Fruit fly (Drosophila melanogaster) whole organism, embryonic: ENCODE data around the gene CG17029.

Experiments used
- Blimp-1 ChIP-seq: fragments of 200-800 bp; sonication (Bioruptor generic); optimal IDR thresholded peaks from 3 replicates; lab custom pipeline; 2018; ENCODE audit warnings: missing biosample characterization, missing genetic modification characterization, mild to moderate bottlenecking, moderate library complexity, missing genetic modification reagents
- CG31224 ChIP-seq: fragments of 200-800 bp; sonication (Bioruptor generic); IDR thresholded peaks from 2 replicates; pipeline ENCODE4 v1.3.6; 2022; ENCODE audit warnings: missing biosample characterization, missing genetic modification characterization
- Dek ChIP-seq: fragments of 200-800 bp; sonication (Bioruptor generic); optimal IDR thresholded peaks from 3 replicates; lab custom pipeline; 2019; ENCODE audit warnings: missing biosample characterization, mild to moderate bottlenecking, missing genetic modification characterization, moderate library complexity
- HLH4C ChIP-seq: fragments of 200-800 bp; sonication (Bioruptor generic); IDR thresholded peaks from 3 replicates; pipeline ENCODE4 v1.3.6; 2022; ENCODE audit warnings: missing biosample characterization, missing genetic modification characterization; ENCODE audit not compliant: partially characterized antibody
- NFAT ChIP-seq: fragments of 200-800 bp; sonication (Bioruptor generic); IDR thresholded peaks from 2 replicates; pipeline ENCODE4 v1.3.6; 2022; ENCODE audit warnings: missing biosample characterization, missing genetic modification characterization
- Neu2 ChIP-seq: fragments of 200-800 bp; sonication (Bioruptor generic); optimal IDR thresholded peaks from 3 replicates; lab custom pipeline; 2016; ENCODE audit warnings: missing biosample characterization, missing genetic modification characterization, borderline replicate concordance
- corto ChIP-seq: fragments of 200-800 bp; sonication (Bioruptor generic); optimal IDR thresholded peaks from 2 replicates; lab custom pipeline; 2016; ENCODE audit warnings: missing biosample characterization, mild to moderate bottlenecking, missing genetic modification characterization, moderate library complexity
- dmrt11E ChIP-seq: fragments of 200-800 bp; sonication (Bioruptor generic); optimal IDR thresholded peaks from 3 replicates; lab custom pipeline; 2018; ENCODE audit warnings: missing biosample characterization, mild to moderate bottlenecking, missing genetic modification characterization, moderate library complexity
- gem ChIP-seq: fragments of 200-800 bp; sonication (Bioruptor generic); optimal IDR thresholded peaks from 2 replicates; lab custom pipeline; 2019; ENCODE audit warnings: missing biosample characterization, mild to moderate bottlenecking, missing genetic modification characterization, moderate library complexity
- hth ChIP-seq: fragments of >200 bp; optimal IDR thresholded peaks from 2 replicates; lab custom pipeline; 2017; ENCODE audit warnings: inconsistent platforms
- row ChIP-seq: fragments of 200-800 bp; sonication (Bioruptor generic); IDR thresholded peaks from 3 replicates; pipeline ENCODE4 v1.3.6; 2022; ENCODE audit warnings: missing biosample characterization, missing genetic modification characterization
- sna ChIP-seq: fragments of 200-800 bp; sonication (Bioruptor generic); IDR thresholded peaks from 2 replicates; pipeline ENCODE4 v1.3.6; 2022; ENCODE audit warnings: missing biosample characterization, missing genetic modification characterization; ENCODE audit not compliant: partially characterized antibody

dm6 chr3L:15979912-15980311 is 3.2 kb downstream of the CG17029 start, which contains the start of gene CG17027:
- no peak for TF ChIP-seq corto
- no peak for TF ChIP-seq Dek (tag; lab: Kevin White, UChicago)
- no peak for TF ChIP-seq dmrt11E (tag; lab: Kevin White, UChicago)
- TF ChIP-seq hth (lab: Kevin White, UChicago), result no peak
- TF ChIP-seq NFAT (GFP tag; lab: Robert Waterston, UW), result no peak
- no peak for TF ChIP-seq HLH4C (GFP tag; lab: Robert Waterston, UW)
- no peak for TF ChIP-seq row (GFP tag; lab: Robert Waterston, UW)
- TF ChIP-seq gem (tag; lab: Kevin White, UChicago), result no peak
- TF ChIP-seq Blimp-1, result no peak
- TF ChIP-seq CG31224 (GFP tag; lab: Robert Waterston, UW), result no peak
- TF ChIP-seq sna (GFP tag; lab: Robert Waterston, UW), result no peak
- TF ChIP-seq Neu2 (GFP tag; lab: Kevin White, UChicago), result no peak
